Fruit fly (Drosophila melanogaster) whole organism, embryonic: ENCODE results near the gene CG43245.

Source experiments
- B-H2 ChIP-seq: fragments of 200-800 bp; sonication (Bioruptor generic); optimal IDR thresholded peaks from 2 replicates; lab custom pipeline; 2018; ENCODE audit warnings: missing biosample characterization, mild to moderate bottlenecking, missing genetic modification characterization
- Bgb ChIP-seq: fragments of 200-800 bp; sonication (Bioruptor generic); IDR thresholded peaks from 2 replicates; pipeline ENCODE4 v1.3.6; 2022; ENCODE audit warnings: missing biosample characterization, missing genetic modification characterization; ENCODE audit not compliant: partially characterized antibody
- CG10274 ChIP-seq: fragments of 200-800 bp; sonication (Bioruptor generic); optimal IDR thresholded peaks from 3 replicates; lab custom pipeline; 2017; ENCODE audit warnings: missing biosample characterization, mild to moderate bottlenecking, missing genetic modification characterization
- CG10543 ChIP-seq: fragments of 200-800 bp; sonication (Bioruptor generic); optimal IDR thresholded peaks from 3 replicates; lab custom pipeline; 2017; ENCODE audit warnings: missing biosample characterization, mild to moderate bottlenecking, missing genetic modification characterization, moderate library complexity
- CG12236 ChIP-seq: fragments of 200-800 bp; sonication (Bioruptor generic); optimal IDR thresholded peaks from 2 replicates; lab custom pipeline; 2016; ENCODE audit warnings: missing biosample characterization, missing genetic modification characterization
- CG15514 ChIP-seq: fragments of 200-800 bp; sonication (Bioruptor generic); optimal IDR thresholded peaks from 3 replicates; lab custom pipeline; 2017; ENCODE audit warnings: missing biosample characterization, missing genetic modification characterization, mild to moderate bottlenecking, moderate library complexity, missing genetic modification reagents
- CG18619 ChIP-seq: fragments of 200-800 bp; sonication (Bioruptor generic); optimal IDR thresholded peaks from 3 replicates; lab custom pipeline; 2017; ENCODE audit warnings: missing biosample characterization, mild to moderate bottlenecking, missing genetic modification characterization
- CG2202 ChIP-seq: fragments of 200-800 bp; sonication (Bioruptor generic); optimal IDR thresholded peaks from 2 replicates; lab custom pipeline; 2018; ENCODE audit warnings: missing biosample characterization, mild to moderate bottlenecking, missing genetic modification characterization
- CG2889 ChIP-seq: fragments of 200-800 bp; sonication (Bioruptor generic); IDR thresholded peaks from 3 replicates; pipeline ENCODE4 v1.3.6; 2022; ENCODE audit warnings: missing biosample characterization, missing genetic modification characterization
- CG4328 ChIP-seq: fragments of 200-800 bp; sonication (Bioruptor generic); optimal IDR thresholded peaks from 3 replicates; lab custom pipeline; 2017; ENCODE audit warnings: missing biosample characterization, missing genetic modification reagents, missing genetic modification characterization
- CG43689 ChIP-seq: fragments of 200-800 bp; sonication (Bioruptor generic); IDR thresholded peaks from 2 replicates; pipeline ENCODE4 v1.3.6; 2022; ENCODE audit warnings: missing biosample characterization, missing genetic modification characterization
- CG4617 ChIP-seq: fragments of 200-800 bp; sonication (Bioruptor generic); optimal IDR thresholded peaks from 3 replicates; lab custom pipeline; 2016; ENCODE audit warnings: missing biosample characterization, missing genetic modification characterization, borderline replicate concordance
- CG7745 ChIP-seq: fragments of 200-800 bp; sonication (Bioruptor generic); optimal IDR thresholded peaks from 2 replicates; lab custom pipeline; 2018; ENCODE audit warnings: missing biosample characterization, mild to moderate bottlenecking, missing genetic modification characterization, moderate library complexity
- CG8359 ChIP-seq: fragments of 200-800 bp; sonication (Bioruptor generic); optimal IDR thresholded peaks from 2 replicates; lab custom pipeline; 2017; ENCODE audit warnings: missing biosample characterization, mild to moderate bottlenecking, missing genetic modification characterization, borderline replicate concordance
- CG9727 ChIP-seq: fragments of 200-800 bp; sonication (Bioruptor generic); optimal IDR thresholded peaks from 3 replicates; lab custom pipeline; 2017; ENCODE audit warnings: missing biosample characterization, mild to moderate bottlenecking, missing genetic modification characterization
- CHES-1-like ChIP-seq: fragments of 200-800 bp; sonication (Bioruptor generic); optimal IDR thresholded peaks from 2 replicates; lab custom pipeline; 2016; ENCODE audit warnings: missing biosample characterization, missing genetic modification characterization
- Chrac-16 ChIP-seq: fragments of 200-800 bp; sonication (Bioruptor generic); optimal IDR thresholded peaks from 3 replicates; lab custom pipeline; 2016; ENCODE audit warnings: missing biosample characterization, missing genetic modification characterization
- Deaf1 ChIP-seq: fragments of 200-800 bp; optimal IDR thresholded peaks from 3 replicates; lab custom pipeline; 2019; ENCODE audit warnings: missing biosample characterization, mild to moderate bottlenecking, missing genetic modification characterization, moderate library complexity
- Drgx ChIP-seq: fragments of 200-800 bp; sonication (Bioruptor generic); IDR thresholded peaks from 2 replicates; pipeline ENCODE4 v1.3.6; 2022; ENCODE audit warnings: missing biosample characterization, missing genetic modification characterization
- Elba2 ChIP-seq: fragments of 200-800 bp; sonication (Bioruptor generic); optimal IDR thresholded peaks from 3 replicates; lab custom pipeline; 2016; ENCODE audit warnings: missing biosample characterization, missing genetic modification characterization
- Ets65A ChIP-seq: fragments of 200-800 bp; sonication (Bioruptor generic); peaks from one replicate; lab custom pipeline; 2016; ENCODE audit warnings: missing biosample characterization, missing genetic modification characterization
- Fer3 ChIP-seq: fragments of 200-800 bp; sonication (Bioruptor generic); optimal IDR thresholded peaks from 2 replicates; lab custom pipeline; 2018; ENCODE audit warnings: missing biosample characterization, mild to moderate bottlenecking, missing genetic modification characterization, moderate library complexity
- Hand ChIP-seq: fragments of 200-800 bp; sonication (Bioruptor generic); optimal IDR thresholded peaks from 2 replicates; lab custom pipeline; 2017; ENCODE audit warnings: mild to moderate bottlenecking, missing biosample characterization, missing genetic modification reagents, missing genetic modification characterization
- Hr78 ChIP-seq, 2 experiments: fragments of 200-800 bp in 1 of 2; fragments of >200 bp in 1 of 2; sonication (Bioruptor generic) in 1 of 2; optimal IDR thresholded peaks; 2 replicates each; lab custom pipeline; 2017 to 2019; ENCODE audit warnings: missing biosample characterization in 2 of 2, missing genetic modification characterization in 2 of 2, mild to moderate bottlenecking in 1 of 2, moderate library complexity in 1 of 2
- MTF-1 ChIP-seq: fragments of 200-800 bp; sonication (Bioruptor generic); optimal IDR thresholded peaks from 2 replicates; lab custom pipeline; 2018; ENCODE audit warnings: missing biosample characterization, mild to moderate bottlenecking, missing genetic modification characterization, borderline replicate concordance
- NFAT ChIP-seq: fragments of 200-800 bp; sonication (Bioruptor generic); IDR thresholded peaks from 2 replicates; pipeline ENCODE4 v1.3.6; 2022; ENCODE audit warnings: missing biosample characterization, missing genetic modification characterization
- Spps ChIP-seq: fragments of 200-800 bp; sonication (Bioruptor generic); optimal IDR thresholded peaks from 2 replicates; lab custom pipeline; 2018; ENCODE audit warnings: missing biosample characterization, mild to moderate bottlenecking, missing genetic modification characterization
- Taf1 ChIP-seq: fragments of 200-800 bp; sonication (Bioruptor generic); IDR thresholded peaks from 2 replicates; pipeline ENCODE4 v1.3.6; 2022; ENCODE audit warnings: missing biosample characterization, missing genetic modification characterization
- Tbp ChIP-seq: fragments of >200 bp; optimal IDR thresholded peaks from 2 replicates; lab custom pipeline; 2018; ENCODE audit warnings: missing biosample characterization, missing genetic modification characterization
- ara ChIP-seq: fragments of 200-800 bp; sonication (Bioruptor generic); IDR thresholded peaks from 2 replicates; pipeline ENCODE4 v1.3.6; 2022; ENCODE audit warnings: missing biosample characterization, missing genetic modification characterization
- esg ChIP-seq: fragments of 200-800 bp; sonication (Bioruptor generic); conservative IDR thresholded peaks from 2 replicates; pipeline ENCODE4 v1.3.6; 2022; ENCODE audit warnings: missing biosample characterization, missing genetic modification characterization
- fd102C ChIP-seq: fragments of 200-800 bp; sonication (Bioruptor generic); optimal IDR thresholded peaks from 2 replicates; lab custom pipeline; 2018; ENCODE audit warnings: missing biosample characterization, mild to moderate bottlenecking, missing genetic modification characterization, moderate library complexity
- gfzf ChIP-seq: fragments of 200-800 bp; sonication (Bioruptor generic); optimal IDR thresholded peaks from 2 replicates; lab custom pipeline; 2016; ENCODE audit warnings: missing biosample characterization, mild to moderate bottlenecking, missing genetic modification characterization, moderate library complexity
- h ChIP-seq: fragments of >200 bp; optimal IDR thresholded peaks from 2 replicates; lab custom pipeline; 2017
- hb ChIP-seq: fragments of 200-800 bp; sonication (Bioruptor generic); IDR thresholded peaks from 3 replicates; pipeline ENCODE4 v1.3.6; 2022; ENCODE audit warnings: missing biosample characterization, missing genetic modification characterization; ENCODE audit not compliant: partially characterized antibody
- jing ChIP-seq: fragments of 200-800 bp; sonication (Bioruptor generic); optimal IDR thresholded peaks from 2 replicates; lab custom pipeline; 2018; ENCODE audit warnings: missing biosample characterization, mild to moderate bottlenecking, missing genetic modification characterization
- jumu ChIP-seq: fragments of 200-800 bp; sonication (Bioruptor generic); optimal IDR thresholded peaks from 3 replicates; lab custom pipeline; 2016; ENCODE audit warnings: missing biosample characterization, missing genetic modification characterization
- klu ChIP-seq: fragments of 200-800 bp; sonication (Bioruptor generic); IDR thresholded peaks from 2 replicates; pipeline ENCODE4 v1.3.6; 2022; ENCODE audit warnings: missing biosample characterization, missing genetic modification characterization
- lilli ChIP-seq: fragments of 200-800 bp; sonication (Bioruptor generic); optimal IDR thresholded peaks from 3 replicates; lab custom pipeline; 2016; ENCODE audit warnings: missing biosample characterization, missing genetic modification characterization
- mld ChIP-seq: fragments of 200-800 bp; sonication (Bioruptor generic); IDR thresholded peaks from 3 replicates; pipeline ENCODE4 v1.3.6; 2022; ENCODE audit warnings: missing biosample characterization, missing genetic modification characterization; ENCODE audit not compliant: partially characterized antibody
- p53 ChIP-seq: fragments of 200-800 bp; sonication (Bioruptor generic); optimal IDR thresholded peaks from 2 replicates; lab custom pipeline; 2016; ENCODE audit warnings: missing biosample characterization, missing genetic modification characterization
- pita ChIP-seq: fragments of 200-800 bp; sonication (Bioruptor generic); optimal IDR thresholded peaks from 2 replicates; lab custom pipeline; 2017; ENCODE audit warnings: missing biosample characterization, mild to moderate bottlenecking, missing genetic modification characterization
- pzg ChIP-seq: fragments of 200-800 bp; sonication (Bioruptor generic); optimal IDR thresholded peaks from 3 replicates; lab custom pipeline; 2018; ENCODE audit warnings: missing biosample characterization, mild to moderate bottlenecking, missing genetic modification characterization, moderate library complexity
- rib ChIP-seq: fragments of 200-800 bp; sonication (Bioruptor generic); IDR thresholded peaks from 2 replicates; pipeline ENCODE4 v1.3.6; 2022; ENCODE audit warnings: missing biosample characterization, missing genetic modification characterization
- ro ChIP-seq: fragments of 200-800 bp; sonication (Bioruptor generic); IDR thresholded peaks from 2 replicates; pipeline ENCODE4 v1.3.6; 2022; ENCODE audit warnings: missing biosample characterization, missing genetic modification characterization
- shn ChIP-seq: fragments of 200-800 bp; sonication (Bioruptor generic); optimal IDR thresholded peaks from 3 replicates; lab custom pipeline; 2016; ENCODE audit warnings: missing biosample characterization, missing genetic modification characterization
- tio ChIP-seq: fragments of 200-800 bp; sonication (Bioruptor generic); optimal IDR thresholded peaks from 2 replicates; lab custom pipeline; 2017; ENCODE audit warnings: missing biosample characterization, missing genetic modification characterization, inconsistent platforms
- tll ChIP-seq, 2 experiments: fragments of 200-800 bp in 1 of 2; fragments of >200 bp in 1 of 2; sonication (Bioruptor generic) in 1 of 2; optimal IDR thresholded peaks; 2 replicates each; lab custom pipeline; 2017 to 2019; ENCODE audit warnings: missing biosample characterization in 2 of 2, missing genetic modification characterization in 2 of 2, mild to moderate bottlenecking in 1 of 2, moderate library complexity in 1 of 2
- ttk ChIP-seq: fragments of 200-800 bp; sonication (Bioruptor generic); IDR thresholded peaks from 2 replicates; pipeline ENCODE4 v2.1.2; 2022; ENCODE audit warnings: missing biosample characterization, missing genetic modification characterization
- tx ChIP-seq: fragments of 200-800 bp; sonication (Bioruptor generic); optimal IDR thresholded peaks from 2 replicates; lab custom pipeline; 2016; ENCODE audit warnings: missing biosample characterization, missing genetic modification characterization

The CG43245 gene

dm6 chr3L:10735095-10735494 lies 36.6 kb upstream of the CG43245 start (continued):
- TF ChIP-seq jumu (GFP tag; lab: Kevin White, UChicago) (peak; percentile 22), h (no peak), CG4617 (GFP tag; lab: Kevin White, UChicago) (peak; percentile 10), CG8359 (no peak), Hr78 (GFP tag; optimal IDR thresholded peaks at IDR 0.05; lab: Kevin White, UChicago) (no peak), Tbp (no peak), CG18619 (GFP tag; lab: Kevin White, UChicago) (peak; percentile 60), Bgb (no peak), Spps (tag; lab: Kevin White, UChicago) (no peak), klu (GFP tag; lab: Robert Waterston, UW) (0 out of 2 replicates have a peak, but pooled peaks have one; percentile 33), Ets65A (GFP tag; lab: Kevin White, UChicago) (peak; percentile 97), Chrac-16 (GFP tag; lab: Kevin White, UChicago) (peak; percentile 54), rib (no peak), esg (peak; percentile 73), CG12236 (no peak), Drgx (GFP tag; lab: Robert Waterston, UW) (peak; percentile 61; the same call in 1 of the 2 replicates), CG9727 (GFP tag; lab: Kevin White, UChicago) (peak; percentile 49), tio (GFP tag; lab: Kevin White, UChicago) (peak; percentile 76), Hand (GFP tag; lab: Kevin White, UChicago) (peak; percentile 67), CG15514 (peak; percentile 20), shn (GFP tag; lab: Kevin White, UChicago) (peak; percentile 37), pita (no peak), CG7745 (tag; lab: Kevin White, UChicago) (no peak), CHES-1-like (GFP tag; lab: Kevin White, UChicago) (peak; percentile 78), Fer3 (tag; lab: Kevin White, UChicago) (peak; percentile 70), p53 (no peak), fd102C (GFP tag; lab: Kevin White, UChicago) (no peak), MTF-1 (GFP tag; lab: Kevin White, UChicago) (no peak), ara (peak; percentile 53; the same call in 1 of the 2 replicates), CG2889 (GFP tag; lab: Robert Waterston, UW) (0 out of 3 replicates have a peak, but pooled peaks have one; percentile 66), hb (GFP tag; lab: Robert Waterston, UW) (no peak), pzg (GFP tag; lab: Kevin White, UChicago) (no peak), CG43689 (GFP tag; lab: Robert Waterston, UW) (peak; percentile 40; the same call in 1 of the 2 replicates), lilli (GFP tag; lab: Kevin White, UChicago) (peak; percentile 73), Elba2 (GFP tag; lab: Kevin White, UChicago) (no peak), ro (GFP tag; lab: Robert Waterston, UW) (no peak), CG2202 (tag; lab: Kevin White, UChicago) (no peak), CG10543 (GFP tag; lab: Kevin White, UChicago) (no peak), ttk (peak; percentile 63; the same call in 1 of the 2 replicates), NFAT (GFP tag; lab: Robert Waterston, UW) (peak; percentile 55), CG4328 (GFP tag; lab: Kevin White, UChicago) (no peak), gfzf (no peak), Deaf1 (peak; percentile 18), tll (GFP tag; optimal IDR thresholded peaks at IDR 0.05; lab: Kevin White, UChicago) (no peak), tx (peak; percentile 59), mld (GFP tag; lab: Robert Waterston, UW) (no peak), jing (peak; percentile 38), Taf1 (no peak), B-H2 (GFP tag; lab: Kevin White, UChicago) (peak; percentile 48), CG10274 (peak; percentile 0)
